Fruit fly (Drosophila melanogaster): Measurements from ENCODE around the gene ergic53.

DNA sequence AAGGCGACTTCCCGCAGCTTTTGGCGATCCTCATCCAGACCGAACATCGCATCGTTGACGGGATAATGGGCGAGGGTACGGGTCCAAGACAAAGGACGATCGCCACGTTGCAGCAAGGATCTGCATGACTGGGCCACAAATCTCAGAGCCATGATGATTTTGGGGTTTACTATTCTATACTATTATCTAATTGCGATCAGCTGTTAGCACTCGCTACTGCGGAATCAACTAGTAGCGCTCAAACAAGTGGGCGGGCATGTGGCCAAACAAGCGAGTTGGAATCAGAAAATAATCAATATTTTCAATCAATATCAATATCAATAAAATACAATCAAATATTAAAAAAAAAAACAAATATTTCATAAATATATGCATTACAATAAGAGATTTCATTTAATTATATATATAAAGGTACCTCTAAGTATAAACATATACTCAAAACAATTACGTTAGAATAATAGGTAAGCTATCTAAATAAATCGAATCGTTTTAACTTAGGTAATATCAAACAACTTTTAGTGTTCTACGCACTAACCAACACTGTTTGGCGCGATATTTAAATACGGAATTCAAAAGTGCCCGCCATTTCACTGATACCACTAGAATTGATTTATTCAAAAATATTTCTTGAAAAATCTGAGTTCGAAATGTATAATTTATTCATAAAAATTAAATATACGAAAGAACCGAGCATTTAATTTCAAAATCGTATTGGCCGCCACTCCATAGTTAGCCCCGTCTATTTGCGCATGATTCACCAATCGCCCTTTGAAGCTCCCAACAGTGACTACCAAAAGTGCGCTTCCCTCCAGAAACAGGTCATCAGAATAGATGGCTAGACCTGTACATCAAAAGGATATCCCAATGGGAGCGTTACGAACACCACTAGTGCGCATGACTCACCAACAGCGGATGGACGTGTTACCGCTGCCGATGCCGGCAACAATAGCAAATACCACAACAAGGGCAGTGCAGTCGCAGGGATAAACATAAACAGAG, 41.4 kb downstream of the ergic53 start, which contains the start of the genes CG6638 and CG43078:
- TF ChIP-seq gro (GFP tag; optimal IDR thresholded peaks at IDR 0.05): no peak
- TF ChIP-seq ttk (GFP tag; IDR thresholded peaks at IDR 0.05): no peak
- no peak for TF ChIP-seq Sin3A (optimal IDR thresholded peaks at IDR 0.05)
- no peak for TF ChIP-seq CG32532 (GFP tag; IDR thresholded peaks at IDR 0.05)
- TF ChIP-seq CG2202 (tag; optimal IDR thresholded peaks at IDR 0.05): no peak
- TF ChIP-seq NFAT (GFP tag; IDR thresholded peaks at IDR 0.05): no peak
- no peak for TF ChIP-seq fd96Cb (tag; optimal IDR thresholded peaks at IDR 0.05)

All from whole organism, embryonic.